Worm (Caenorhabditis elegans) whole organism, late embryonic: ENCODE measurements around the gene W03D2.9.

ENCODE experiments used
- C08G9.2 ChIP-seq: sonication (generic microtip); optimal IDR thresholded peaks from 2 replicates; lab custom pipeline; 2016; ENCODE audit warnings: mild to moderate bottlenecking, missing genetic modification characterization, moderate library complexity, missing compliant biosample characterization
- C38D4.7 ChIP-seq: fragments of 200-800 bp; sonication (Bioruptor generic); optimal IDR thresholded peaks from 2 replicates; lab custom pipeline; 2018; ENCODE audit warnings: mild to moderate bottlenecking, missing genetic modification characterization, moderate library complexity, missing compliant biosample characterization
- F13H6.1 ChIP-seq: sonication (generic microtip); optimal IDR thresholded peaks from 2 replicates; lab custom pipeline; 2016; ENCODE audit warnings: missing genetic modification characterization, missing compliant biosample characterization
- K09A11.1 ChIP-seq: sonication (generic microtip); optimal IDR thresholded peaks from 2 replicates; lab custom pipeline; 2017; ENCODE audit warnings: antibody characterized with exemption, mild to moderate bottlenecking, missing genetic modification characterization, missing compliant biosample characterization; ENCODE audit not compliant: insufficient read depth
- T23F11.4 ChIP-seq: fragments of 200-800 bp; sonication (Bioruptor generic); optimal IDR thresholded peaks from 2 replicates; lab custom pipeline; 2018; ENCODE audit warnings: mild to moderate bottlenecking, missing genetic modification characterization, missing compliant biosample characterization
- ahr-1 ChIP-seq: sonication (generic microtip); optimal IDR thresholded peaks from 2 replicates; lab custom pipeline; 2016; ENCODE audit warnings: missing genetic modification characterization, missing compliant biosample characterization
- ama-1 ChIP-seq: fragments of 150-350 bp; optimal IDR thresholded peaks from 2 replicates; lab custom pipeline; 2014
- ceh-14 ChIP-seq: sonication (generic microtip); optimal IDR thresholded peaks from 2 replicates; lab custom pipeline; 2016; ENCODE audit warnings: missing genotype, missing genetic modification characterization, missing compliant biosample characterization
- ceh-18 ChIP-seq: sonication (generic microtip); optimal IDR thresholded peaks from 2 replicates; lab custom pipeline; 2016; ENCODE audit warnings: missing genetic modification characterization, missing compliant biosample characterization
- ceh-2 ChIP-seq: sonication (generic microtip); optimal IDR thresholded peaks from 2 replicates; lab custom pipeline; 2016; ENCODE audit warnings: missing genotype, missing genetic modification characterization, missing compliant biosample characterization
- ceh-30 ChIP-seq: fragments of 150-350 bp; optimal IDR thresholded peaks from 2 replicates; lab custom pipeline; 2014; ENCODE audit warnings: missing biosample characterization, missing genetic modification characterization
- ceh-31 ChIP-seq: sonication (generic microtip); optimal IDR thresholded peaks from 2 replicates; lab custom pipeline; 2016; ENCODE audit warnings: missing genetic modification characterization, missing compliant biosample characterization
- ceh-34 ChIP-seq: sonication (generic microtip); optimal IDR thresholded peaks from 2 replicates; lab custom pipeline; 2016; ENCODE audit warnings: mild to moderate bottlenecking, missing genetic modification characterization, missing compliant biosample characterization
- ceh-45 ChIP-seq: fragments of 200-800 bp; sonication (Bioruptor generic); IDR thresholded peaks from 2 replicates; pipeline ENCODE4 v1.3.6; 2022; ENCODE audit warnings: missing genetic modification reagents, missing genetic modification characterization, missing compliant biosample characterization
- ceh-6 ChIP-seq: fragments of 200-800 bp; sonication (Bioruptor generic); optimal IDR thresholded peaks from 2 replicates; lab custom pipeline; 2018; ENCODE audit warnings: mild to moderate bottlenecking, missing genetic modification characterization, missing compliant biosample characterization
- ceh-9 ChIP-seq: sonication (generic microtip); optimal IDR thresholded peaks from 2 replicates; lab custom pipeline; 2016; ENCODE audit warnings: mild to moderate bottlenecking, missing genetic modification characterization, inconsistent platforms, missing compliant biosample characterization
- che-1 ChIP-seq: sonication (generic microtip); optimal IDR thresholded peaks from 2 replicates; lab custom pipeline; 2016; ENCODE audit warnings: mild to moderate bottlenecking, missing genetic modification characterization, missing compliant biosample characterization
- dmd-4 ChIP-seq: sonication (generic microtip); optimal IDR thresholded peaks from 2 replicates; lab custom pipeline; 2016; ENCODE audit warnings: borderline replicate concordance, missing genetic modification characterization, missing compliant biosample characterization
- dve-1 ChIP-seq: sonication (generic microtip); optimal IDR thresholded peaks from 2 replicates; lab custom pipeline; 2017; ENCODE audit warnings: antibody characterized with exemption, mild to moderate bottlenecking, missing genetic modification characterization, missing compliant biosample characterization
- elt-2 ChIP-seq: sonication (generic microtip); optimal IDR thresholded peaks from 2 replicates; lab custom pipeline; 2016; ENCODE audit warnings: missing genetic modification reagents, missing genetic modification characterization, missing compliant biosample characterization
- ets-4 ChIP-seq: sonication (generic microtip); optimal IDR thresholded peaks from 2 replicates; lab custom pipeline; 2016; ENCODE audit warnings: missing genetic modification characterization, missing compliant biosample characterization
- fax-1 ChIP-seq: sonication (generic microtip); optimal IDR thresholded peaks from 2 replicates; lab custom pipeline; 2016; ENCODE audit warnings: missing genotype, missing genetic modification characterization, missing compliant biosample characterization
- fkh-10 ChIP-seq: fragments of 150-350 bp; optimal IDR thresholded peaks from 2 replicates; lab custom pipeline; 2014; ENCODE audit warnings: missing biosample characterization, missing genetic modification reagents, missing genetic modification characterization
- gmeb-2 ChIP-seq: sonication (generic microtip); optimal IDR thresholded peaks from 2 replicates; lab custom pipeline; 2016; ENCODE audit warnings: missing genetic modification characterization, inconsistent platforms, missing compliant biosample characterization
- hlh-15 ChIP-seq: sonication (generic microtip); optimal IDR thresholded peaks from 2 replicates; lab custom pipeline; 2016; ENCODE audit warnings: missing genetic modification characterization, missing compliant biosample characterization
- hlh-30 ChIP-seq: sonication (generic microtip); optimal IDR thresholded peaks from 2 replicates; lab custom pipeline; 2017; ENCODE audit warnings: antibody characterized with exemption, missing genetic modification characterization, missing compliant biosample characterization; ENCODE audit not compliant: insufficient read depth
- hlh-8 ChIP-seq: sonication (generic microtip); optimal IDR thresholded peaks from 2 replicates; lab custom pipeline; 2016; ENCODE audit warnings: missing genotype, missing genetic modification characterization, missing compliant biosample characterization
- lin-11 ChIP-seq: fragments of 200-800 bp; sonication (Bioruptor generic); optimal IDR thresholded peaks from 2 replicates; lab custom pipeline; 2018; ENCODE audit warnings: mild to moderate bottlenecking, missing genetic modification characterization, missing compliant biosample characterization
- mec-3 ChIP-seq: sonication (generic microtip); optimal IDR thresholded peaks from 2 replicates; lab custom pipeline; 2016; ENCODE audit warnings: borderline replicate concordance, missing genetic modification characterization, missing compliant biosample characterization
- nfya-1 ChIP-seq: sonication (generic microtip); optimal IDR thresholded peaks from 2 replicates; lab custom pipeline; 2017; ENCODE audit warnings: missing genetic modification characterization, mild to moderate bottlenecking, missing compliant biosample characterization, antibody characterized with exemption, moderate library complexity
- nhr-11 ChIP-seq: fragments of 150-350 bp; optimal IDR thresholded peaks from 2 replicates; lab custom pipeline; 2014; ENCODE audit warnings: missing biosample characterization, missing genetic modification characterization
- nhr-232 ChIP-seq: sonication (generic microtip); optimal IDR thresholded peaks from 2 replicates; lab custom pipeline; 2016; ENCODE audit warnings: missing genetic modification characterization, missing compliant biosample characterization
- npax-4 ChIP-seq: sonication (generic microtip); optimal IDR thresholded peaks from 2 replicates; lab custom pipeline; 2016; ENCODE audit warnings: missing genetic modification characterization, missing compliant biosample characterization
- pag-3 ChIP-seq: sonication (generic microtip); optimal IDR thresholded peaks from 2 replicates; lab custom pipeline; 2016; ENCODE audit warnings: missing compliant biosample characterization, missing genetic modification characterization, borderline replicate concordance
- pat-9 ChIP-seq: fragments of 200-800 bp; sonication (Bioruptor generic); optimal IDR thresholded peaks from 2 replicates; lab custom pipeline; 2018; ENCODE audit warnings: mild to moderate bottlenecking, missing genetic modification characterization, moderate library complexity, missing compliant biosample characterization
- pax-1 ChIP-seq: fragments of 150-350 bp; optimal IDR thresholded peaks from 2 replicates; lab custom pipeline; 2014; ENCODE audit warnings: missing biosample characterization, missing genetic modification characterization
- pha-4 ChIP-seq: fragments of 150-350 bp; optimal IDR thresholded peaks from 2 replicates; lab custom pipeline; 2018; ENCODE audit warnings: missing biosample characterization, missing genetic modification reagents, missing genetic modification characterization
- pqm-1 ChIP-seq: sonication (generic microtip); optimal IDR thresholded peaks from 2 replicates; lab custom pipeline; 2016; ENCODE audit warnings: missing genetic modification characterization, missing compliant biosample characterization
- pros-1 ChIP-seq: fragments of 150-350 bp; optimal IDR thresholded peaks from 2 replicates; lab custom pipeline; 2014; ENCODE audit warnings: missing biosample characterization, missing genetic modification reagents, missing genetic modification characterization
- rnt-1 ChIP-seq: sonication (generic microtip); optimal IDR thresholded peaks from 2 replicates; lab custom pipeline; 2016; ENCODE audit warnings: missing genetic modification characterization, missing compliant biosample characterization
- sox-2 ChIP-seq: fragments of 200-800 bp; sonication (Bioruptor generic); IDR thresholded peaks from 2 replicates; pipeline ENCODE4 v1.3.6; 2022; ENCODE audit warnings: missing genetic modification reagents, missing genetic modification characterization, missing compliant biosample characterization
- syd-9 ChIP-seq: sonication (generic microtip); optimal IDR thresholded peaks from 2 replicates; lab custom pipeline; 2016; ENCODE audit warnings: mild to moderate bottlenecking, missing genetic modification characterization, moderate library complexity, missing compliant biosample characterization
- tbx-2 ChIP-seq: sonication (generic microtip); optimal IDR thresholded peaks from 2 replicates; lab custom pipeline; 2016; ENCODE audit warnings: missing genetic modification characterization, missing compliant biosample characterization
- ttx-3 ChIP-seq: sonication (generic microtip); optimal IDR thresholded peaks from 2 replicates; lab custom pipeline; 2016; ENCODE audit warnings: missing genetic modification reagents, missing genetic modification characterization, missing compliant biosample characterization
- unc-3 ChIP-seq, 2 experiments: fragments of 200-800 bp in 1 of 2; sonication (Bioruptor generic) in 1 of 2; sonication (generic microtip) in 1 of 2; conservative IDR thresholded peaks in 1 of 2; optimal IDR thresholded peaks in 1 of 2; 2 replicates each; pipeline versions ENCODE4 v1.3.6 to Lab custom; 2016 to 2022; ENCODE audit warnings: missing compliant biosample characterization in 2 of 2, missing genetic modification characterization in 2 of 2, missing genetic modification reagents in 1 of 2
- unc-42 ChIP-seq: sonication (generic microtip); optimal IDR thresholded peaks from 2 replicates; lab custom pipeline; 2016; ENCODE audit warnings: missing genotype, missing genetic modification characterization, missing compliant biosample characterization
- unc-55 ChIP-seq: sonication (generic microtip); optimal IDR thresholded peaks from 2 replicates; lab custom pipeline; 2017; ENCODE audit warnings: missing biosample characterization, missing genetic modification reagents, missing genetic modification characterization
- zip-5 ChIP-seq: sonication (generic microtip); optimal IDR thresholded peaks from 2 replicates; lab custom pipeline; 2016; ENCODE audit warnings: missing genetic modification characterization, missing compliant biosample characterization

W03D2.9 gene

ce11 chrIV:4102720-4103119 is 28.2 kb upstream of the W03D2.9 start, which contains the start of gene ubc-1:
TSS of gene ubc-1 (plus strand) at chrIV:4103020.
- TF ChIP-seq ceh-9 (tag; lab: Kevin White, UChicago) (no peak), gmeb-2 (tag; lab: Kevin White, UChicago) (no peak), unc-55 (GFP tag; lab: Kevin White, UChicago) (no peak), C08G9.2 (tag; lab: Kevin White, UChicago) (no peak), F13H6.1 (no peak), ets-4 (no peak), ceh-45 (GFP tag; lab: Robert Waterston, UW) (no peak), lin-11 (tag; lab: Kevin White, UChicago) (no peak), ceh-34 (tag; lab: Kevin White, UChicago) (no peak), dve-1 (no peak), ceh-30 (tag; lab: Kevin White, UChicago) (no peak), syd-9 (tag; lab: Kevin White, UChicago) (no peak), mec-3 (tag; lab: Kevin White, UChicago) (no peak), unc-42 (no peak), dmd-4 (tag; lab: Kevin White, UChicago) (no peak), nfya-1 (no peak)

ce11 chrIV:4099773-4100172 is 25.3 kb upstream of the W03D2.9 start:
- no peak for TF ChIP-seq pat-9
- TF ChIP-seq dmd-4 (tag; lab: Kevin White, UChicago), result no peak
- TF ChIP-seq ceh-6 (GFP tag; lab: Kevin White, UChicago), result no peak
- TF ChIP-seq lin-11 (tag; lab: Kevin White, UChicago), result no peak
- TF ChIP-seq pax-1 (tag; lab: Kevin White, UChicago), result no peak
- no peak for TF ChIP-seq unc-55 (GFP tag; lab: Kevin White, UChicago)
- no peak for TF ChIP-seq unc-42
- TF ChIP-seq pros-1 (tag; lab: Kevin White, UChicago), result no peak
- TF ChIP-seq ahr-1 (tag; lab: Kevin White, UChicago), result no peak
- TF ChIP-seq elt-2 (tag; lab: Kevin White, UChicago), result no peak
- TF ChIP-seq C38D4.7, result no peak
- TF ChIP-seq npax-4 (tag; lab: Kevin White, UChicago), result no peak
- no peak for TF ChIP-seq ceh-31 (tag; lab: Kevin White, UChicago)
- no peak for TF ChIP-seq nhr-232 (tag; lab: Kevin White, UChicago)

ce11 chrIV:4096940-4097339 is 22.4 kb upstream of the W03D2.9 start:
- TF ChIP-seq fkh-10, result no peak
- TF ChIP-seq pha-4, result no peak
- no peak for TF ChIP-seq hlh-15 (tag; lab: Kevin White, UChicago)
- no peak for TF ChIP-seq ceh-31 (tag; lab: Kevin White, UChicago)
- TF ChIP-seq hlh-30, result no peak
- TF ChIP-seq ttx-3 (tag; lab: Kevin White, UChicago), result no peak
- TF ChIP-seq sox-2 (GFP tag; lab: Robert Waterston, UW), result no peak
- TF ChIP-seq ceh-18 (tag; lab: Kevin White, UChicago), result no peak
- TF ChIP-seq pat-9, result no peak
- no peak for TF ChIP-seq pqm-1
- TF ChIP-seq T23F11.4 (GFP tag; lab: Kevin White, UChicago), result no peak

ce11 chrIV:4094364-4094763 is 19.9 kb upstream of the W03D2.9 start:
- no peak for TF ChIP-seq ceh-14
- no peak for TF ChIP-seq zip-5 (tag; lab: Kevin White, UChicago)
- no peak for TF ChIP-seq K09A11.1 (tag; lab: Kevin White, UChicago)
- no peak for TF ChIP-seq fax-1
- no peak for TF ChIP-seq elt-2 (tag; lab: Kevin White, UChicago)
- TF ChIP-seq ceh-2, result no peak
- no peak for TF ChIP-seq nhr-11 (tag; lab: Kevin White, UChicago)
- TF ChIP-seq unc-3 (GFP tag; conservative IDR thresholded peaks at IDR 0.05; lab: Robert Waterston, UW), result no peak
- no peak for TF ChIP-seq unc-3 (tag; optimal IDR thresholded peaks at IDR 0.05; lab: Kevin White, UChicago)
- TF ChIP-seq hlh-8 (tag; lab: Kevin White, UChicago), result no peak
- no peak for TF ChIP-seq tbx-2
- no peak for TF ChIP-seq ceh-6 (GFP tag; lab: Kevin White, UChicago)
- no peak for TF ChIP-seq T23F11.4 (GFP tag; lab: Kevin White, UChicago)
- TF ChIP-seq nfya-1, result no peak
- TF ChIP-seq pax-1 (tag; lab: Kevin White, UChicago), result no peak
- no peak for TF ChIP-seq ceh-9 (tag; lab: Kevin White, UChicago)
- TF ChIP-seq pag-3, result no peak
- TF ChIP-seq che-1 (tag; lab: Kevin White, UChicago), result no peak
- TF ChIP-seq rnt-1 (tag; lab: Kevin White, UChicago), result no peak
- TF ChIP-seq ama-1 (lab: Kevin White, UChicago), result no peak
